1 fruit fly cellular context compared by ENCODE assay signal in genomic region chr2L:6476753-6477152, dm6.
TF ChIP-seq lines count a peak whose summit lies in the region.

CG9536 (minus strand) TSS chr2L:6476975.

TF ChIP-seq in whole organism, embryonic, 481 proteins besides CTCF, POLR2A, EP300 and RAD21 (continued from another document):
- TF ChIP-seq amos (GFP tag; IDR thresholded peaks at IDR 0.05; lab: Robert Waterston, UW; ENCODE audit: partially characterized antibody) (peak; percentile 53; the same call in 1 of the 2 replicates), CG3726 (GFP tag; IDR thresholded peaks at IDR 0.05; lab: Robert Waterston, UW) (no peak), Dll (GFP tag; IDR thresholded peaks at IDR 0.05; lab: Robert Waterston, UW; ENCODE audit: partially characterized antibody) (peak; percentile 71; the same call in 3 of the 4 replicates), Stat92E (GFP tag; optimal IDR thresholded peaks at IDR 0.05; lab: Kevin White, UChicago) (peak in 1 of 3 experiments; percentile 36), stwl (tag; optimal IDR thresholded peaks at IDR 0.05; lab: Kevin White, UChicago) (peak; percentile 73), chinmo (GFP tag; IDR thresholded peaks at IDR 0.05; lab: Robert Waterston, UW; ENCODE audit: partially characterized antibody) (0 out of 4 replicates have a peak, but pooled peaks have one; percentile 5), phol (tag; optimal IDR thresholded peaks at IDR 0.05; lab: Kevin White, UChicago) (peak; percentile 82), CG5245 (GFP tag; optimal IDR thresholded peaks at IDR 0.05; lab: Kevin White, UChicago) (no peak), CG10959 (GFP tag; IDR thresholded peaks at IDR 0.05; lab: Robert Waterston, UW) (no peak), sna (GFP tag; IDR thresholded peaks at IDR 0.05; lab: Robert Waterston, UW; ENCODE audit: partially characterized antibody) (peak; percentile 52), Doc3 (GFP tag; IDR thresholded peaks at IDR 0.05; lab: Robert Waterston, UW; ENCODE audit: partially characterized antibody) (no peak), crol (GFP tag; IDR thresholded peaks at IDR 0.05; lab: Robert Waterston, UW) (no peak), Dp (GFP tag; optimal IDR thresholded peaks at IDR 0.05; lab: Kevin White, UChicago) (peak; percentile 89), CG12155 (GFP tag; optimal IDR thresholded peaks at IDR 0.05; lab: Kevin White, UChicago) (no peak), YL-1 (GFP tag; optimal IDR thresholded peaks at IDR 0.05; lab: Kevin White, UChicago) (peak; percentile 82), az2 (GFP tag; optimal IDR thresholded peaks at IDR 0.05; lab: Kevin White, UChicago) (no peak), CG6254 (GFP tag; optimal IDR thresholded peaks at IDR 0.05; lab: Kevin White, UChicago) (no peak), CG15514 (GFP tag; optimal IDR thresholded peaks at IDR 0.05; lab: Kevin White, UChicago) (peak; percentile 28), Fer1 (GFP tag; optimal IDR thresholded peaks at IDR 0.05; lab: Kevin White, UChicago) (peak; percentile 8), TFAM (GFP tag; optimal IDR thresholded peaks at IDR 0.05; lab: Kevin White, UChicago) (no peak), CG7556 (GFP tag; optimal IDR thresholded peaks at IDR 0.05; lab: Kevin White, UChicago) (no peak), CG4617 (GFP tag; optimal IDR thresholded peaks at IDR 0.05; lab: Kevin White, UChicago; ENCODE audit: borderline replicate concordance) (peak; percentile 40), dati (GFP tag; IDR thresholded peaks at IDR 0.05; lab: Robert Waterston, UW) (no peak), Ets97D (GFP tag; optimal IDR thresholded peaks at IDR 0.05; lab: Kevin White, UChicago) (peak; percentile 39), Fer2 (tag; optimal IDR thresholded peaks at IDR 0.05; lab: Kevin White, UChicago) (no peak), pnt (GFP tag; optimal IDR thresholded peaks at IDR 0.05; lab: Kevin White, UChicago) (no peak), CG16815 (GFP tag; optimal IDR thresholded peaks at IDR 0.05; lab: Kevin White, UChicago) (no peak), Bgb (GFP tag; IDR thresholded peaks at IDR 0.05; lab: Robert Waterston, UW; ENCODE audit: partially characterized antibody) (peak; percentile 62), CG1529 (GFP tag; optimal IDR thresholded peaks at IDR 0.05; lab: Kevin White, UChicago) (no peak), CG15073 (GFP tag; optimal IDR thresholded peaks at IDR 0.05; lab: Kevin White, UChicago) (no peak), CG14710 (tag; optimal IDR thresholded peaks at IDR 0.05; lab: Kevin White, UChicago) (peak; percentile 17), CG18599 (GFP tag; optimal IDR thresholded peaks at IDR 0.05; lab: Kevin White, UChicago) (no peak), CG34224 (GFP tag; IDR thresholded peaks at IDR 0.05; lab: Robert Waterston, UW; ENCODE audit: partially characterized antibody) (peak; percentile 60; the same call in 2 of the 3 replicates), ab (GFP tag; optimal IDR thresholded peaks at IDR 0.05; lab: Kevin White, UChicago) (no peak), Xrp1 (GFP tag; IDR thresholded peaks at IDR 0.05; lab: Robert Waterston, UW) (0 out of 2 replicates have a peak, but pooled peaks have one; percentile 14), bbx (GFP tag; IDR thresholded peaks at IDR 0.05; lab: Robert Waterston, UW; ENCODE audit: partially characterized antibody) (peak; percentile 57; the same call in 1 of the 2 replicates), CG5953 (GFP tag; IDR thresholded peaks at IDR 0.05; lab: Robert Waterston, UW) (no peak), trem (tag; optimal IDR thresholded peaks at IDR 0.05; lab: Kevin White, UChicago) (peak; percentile 47), CG4360 (GFP tag; IDR thresholded peaks at IDR 0.05; lab: Robert Waterston, UW) (peak; percentile 82), CG8290 (GFP tag; optimal IDR thresholded peaks at IDR 0.05; lab: Kevin White, UChicago) (no peak), CG8290 (tag; optimal IDR thresholded peaks at IDR 0.05; lab: Kevin White, UChicago) (peak in 1 of 2 experiments; percentile 13), usp (GFP tag; optimal IDR thresholded peaks at IDR 0.05; lab: Kevin White, UChicago) (no peak), CG4854 (GFP tag; optimal IDR thresholded peaks at IDR 0.05; lab: Kevin White, UChicago) (no peak), E2f2 (GFP tag; IDR thresholded peaks at IDR 0.05; lab: Robert Waterston, UW) (peak; percentile 91), hbn (GFP tag; IDR thresholded peaks at IDR 0.05; lab: Robert Waterston, UW; ENCODE audit: partially characterized antibody) (0 out of 2 replicates have a peak, but pooled peaks have one; percentile 16), CG6791 (GFP tag; IDR thresholded peaks at IDR 0.05; lab: Robert Waterston, UW; ENCODE audit: partially characterized antibody) (peak; percentile 24; the same call in 1 of the 3 replicates), Pdp1 (GFP tag; optimal IDR thresholded peaks at IDR 0.05; lab: Kevin White, UChicago) (peak in 1 of 2 experiments; percentile 20), CG34376 (GFP tag; optimal IDR thresholded peaks at IDR 0.05; lab: Kevin White, UChicago) (peak; percentile 1), CG13287 (GFP tag; IDR thresholded peaks at IDR 0.05; lab: Robert Waterston, UW; ENCODE audit: partially characterized antibody) (peak; percentile 66), CG3838 (GFP tag; optimal IDR thresholded peaks at IDR 0.05; lab: Kevin White, UChicago) (no peak), org-1 (GFP tag; optimal IDR thresholded peaks at IDR 0.05; lab: Kevin White, UChicago) (no peak), Awh (GFP tag; IDR thresholded peaks at IDR 0.05; lab: Robert Waterston, UW) (no peak), gem (tag; optimal IDR thresholded peaks at IDR 0.05; lab: Kevin White, UChicago) (no peak), schlank (tag; optimal IDR thresholded peaks at IDR 0.05; lab: Kevin White, UChicago) (no peak), row (GFP tag; IDR thresholded peaks at IDR 0.05; lab: Robert Waterston, UW) (peak; percentile 5; the same call in 1 of the 3 replicates), mirr (GFP tag; optimal IDR thresholded peaks at IDR 0.05; lab: Kevin White, UChicago) (no peak), CG34422 (GFP tag; IDR thresholded peaks at IDR 0.05; lab: Robert Waterston, UW) (peak; percentile 19; the same call in 1 of the 3 replicates), Sin3A (optimal IDR thresholded peaks at IDR 0.05; lab: Kevin White, UChicago) (peak; percentile 4), knrl (GFP tag; IDR thresholded peaks at IDR 0.05; lab: Robert Waterston, UW; ENCODE audit: partially characterized antibody) (no peak), sqz (GFP tag; optimal IDR thresholded peaks at IDR 0.05; lab: Kevin White, UChicago) (no peak), sima (GFP tag; optimal IDR thresholded peaks at IDR 0.05; lab: Kevin White, UChicago) (no peak), CG6765 (GFP tag; optimal IDR thresholded peaks at IDR 0.05; lab: Kevin White, UChicago) (no peak), CG14860 (GFP tag; IDR thresholded peaks at IDR 0.05; lab: Robert Waterston, UW; ENCODE audit: partially characterized antibody) (no peak), ash1 (GFP tag; optimal IDR thresholded peaks at IDR 0.05; lab: Kevin White, UChicago) (no peak), CG16813 (GFP tag; IDR thresholded peaks at IDR 0.05; lab: Robert Waterston, UW; ENCODE audit: partially characterized antibody) (peak; percentile 27; the same call in 1 of the 3 replicates), H2.0 (GFP tag; IDR thresholded peaks at IDR 0.05; lab: Robert Waterston, UW) (no peak), stc (GFP tag; IDR thresholded peaks at IDR 0.05; lab: Robert Waterston, UW) (no peak), sug (tag; optimal IDR thresholded peaks at IDR 0.05; lab: Kevin White, UChicago) (peak; percentile 15), jumu (GFP tag; optimal IDR thresholded peaks at IDR 0.05; lab: Kevin White, UChicago) (no peak), Lhr (GFP tag; optimal IDR thresholded peaks at IDR 0.05; lab: Kevin White, UChicago) (peak; percentile 4), CG2889 (GFP tag; IDR thresholded peaks at IDR 0.05; lab: Robert Waterston, UW) (no peak), Lim3 (GFP tag; IDR thresholded peaks at IDR 0.05; lab: Robert Waterston, UW) (no peak), unc-4 (GFP tag; IDR thresholded peaks at IDR 0.05; lab: Robert Waterston, UW; ENCODE audit: partially characterized antibody) (peak; percentile 52; the same call in 1 of the 2 replicates), CG18476 (GFP tag; optimal IDR thresholded peaks at IDR 0.05; lab: Kevin White, UChicago) (no peak), lilli (GFP tag; optimal IDR thresholded peaks at IDR 0.05; lab: Kevin White, UChicago) (no peak), CoRest (tag; optimal IDR thresholded peaks at IDR 0.05; lab: Kevin White, UChicago) (no peak), CG6272 (GFP tag; IDR thresholded peaks at IDR 0.05; lab: Robert Waterston, UW) (no peak), MESR4 (GFP tag; optimal IDR thresholded peaks at IDR 0.05; lab: Kevin White, UChicago) (peak; percentile 51), sens-2 (GFP tag; IDR thresholded peaks at IDR 0.05; lab: Robert Waterston, UW) (no peak), nerfin-2 (GFP tag; IDR thresholded peaks at IDR 0.05; lab: Robert Waterston, UW; ENCODE audit: partially characterized antibody) (peak; percentile 58), Opbp (GFP tag; IDR thresholded peaks at IDR 0.05; lab: Robert Waterston, UW; ENCODE audit: partially characterized antibody) (peak; percentile 64; the same call in 2 of the 3 replicates), CG15011 (GFP tag; optimal IDR thresholded peaks at IDR 0.05; lab: Kevin White, UChicago) (no peak), CG9797 (GFP tag; optimal IDR thresholded peaks at IDR 0.05; lab: Kevin White, UChicago) (peak; percentile 81), CG1603 (tag; optimal IDR thresholded peaks at IDR 0.05; lab: Kevin White, UChicago) (peak; percentile 51), Scr (GFP tag; IDR thresholded peaks at IDR 0.05; lab: Robert Waterston, UW; ENCODE audit: partially characterized antibody) (peak; percentile 61), klu (GFP tag; IDR thresholded peaks at IDR 0.05; lab: Robert Waterston, UW) (no peak), Six4 (GFP tag; optimal IDR thresholded peaks at IDR 0.05; lab: Kevin White, UChicago) (no peak), crp (GFP tag; optimal IDR thresholded peaks at IDR 0.05; lab: Kevin White, UChicago) (peak in 1 of 2 experiments; percentile 3), Elba2 (GFP tag; optimal IDR thresholded peaks at IDR 0.05; lab: Kevin White, UChicago) (peak; percentile 11), CG3281 (GFP tag; optimal IDR thresholded peaks at IDR 0.05; lab: Kevin White, UChicago) (no peak), Antp (GFP tag; optimal IDR thresholded peaks at IDR 0.05; lab: Kevin White, UChicago) (no peak), HLH4C (GFP tag; IDR thresholded peaks at IDR 0.05; lab: Robert Waterston, UW; ENCODE audit: partially characterized antibody) (peak; percentile 66; the same call in 2 of the 3 replicates), PHDP (tag; optimal IDR thresholded peaks at IDR 0.05; lab: Kevin White, UChicago) (no peak), CG2116 (GFP tag; optimal IDR thresholded peaks at IDR 0.05; lab: Kevin White, UChicago) (peak; percentile 39), gfzf (GFP tag; optimal IDR thresholded peaks at IDR 0.05; lab: Kevin White, UChicago) (peak; percentile 89), Mes4 (GFP tag; optimal IDR thresholded peaks at IDR 0.05; lab: Kevin White, UChicago) (no peak), CG30020 (tag; optimal IDR thresholded peaks at IDR 0.05; lab: Kevin White, UChicago) (peak; percentile 7), gcm2 (GFP tag; optimal IDR thresholded peaks at IDR 0.05; lab: Kevin White, UChicago) (no peak), D19A (tag; optimal IDR thresholded peaks at IDR 0.05; lab: Kevin White, UChicago) (no peak), Hmx (GFP tag; optimal IDR thresholded peaks at IDR 0.05; lab: Kevin White, UChicago) (no peak), ttk (GFP tag; IDR thresholded peaks at IDR 0.05; lab: Robert Waterston, UW) (no peak), CG31365 (tag; optimal IDR thresholded peaks at IDR 0.05; lab: Kevin White, UChicago) (no peak), ken (GFP tag; IDR thresholded peaks at IDR 0.05; lab: Robert Waterston, UW) (no peak), repo (GFP tag; optimal IDR thresholded peaks at IDR 0.05; lab: Kevin White, UChicago) (no peak), CG15479 (GFP tag; optimal IDR thresholded peaks at IDR 0.05; lab: Kevin White, UChicago) (no peak), Max (GFP tag; optimal IDR thresholded peaks at IDR 0.05; lab: Kevin White, UChicago) (no peak), Mad (GFP tag; optimal IDR thresholded peaks at IDR 0.05; lab: Kevin White, UChicago) (no peak), fd102C (GFP tag; optimal IDR thresholded peaks at IDR 0.05; lab: Kevin White, UChicago) (no peak), CG17186 (GFP tag; optimal IDR thresholded peaks at IDR 0.05; lab: Kevin White, UChicago) (no peak), CG17912 (GFP tag; optimal IDR thresholded peaks at IDR 0.05; lab: Kevin White, UChicago) (no peak), MBD-R2 (GFP tag; IDR thresholded peaks at IDR 0.05; lab: Robert Waterston, UW) (peak; percentile 69), Sry-δ (GFP tag; optimal IDR thresholded peaks at IDR 0.05; lab: Kevin White, UChicago) (peak; percentile 48), CG11247 (GFP tag; IDR thresholded peaks at IDR 0.05; lab: Robert Waterston, UW) (no peak), CG3065 (GFP tag; optimal IDR thresholded peaks at IDR 0.05; lab: Kevin White, UChicago) (no peak), ato (GFP tag; IDR thresholded peaks at IDR 0.05; lab: Robert Waterston, UW; ENCODE audit: partially characterized antibody) (peak; percentile 69; the same call in 1 of the 2 replicates), Dref (GFP tag; IDR thresholded peaks at IDR 0.05; lab: Robert Waterston, UW) (peak; percentile 87), CG10267 (tag; optimal IDR thresholded peaks at IDR 0.05; lab: Kevin White, UChicago) (peak; percentile 38)
